Worm (Caenorhabditis elegans) whole organism, mixed stage, embryonic: ENCODE results near the gene T24F1.7.

Experiments used
- M03D4.4 ChIP-seq: sonication (generic microtip); optimal IDR thresholded peaks from 2 replicates; lab custom pipeline; 2017; ENCODE audit warnings: mild to moderate bottlenecking, missing genetic modification characterization, missing compliant biosample characterization
- bed-3 ChIP-seq: fragments of 200-800 bp; sonication (Bioruptor generic); optimal IDR thresholded peaks from 3 replicates; lab custom pipeline; 2018; ENCODE audit warnings: mild to moderate bottlenecking, missing genetic modification characterization, moderate library complexity, missing compliant biosample characterization
- blmp-1 ChIP-seq: fragments of 150-350 bp; optimal IDR thresholded peaks from 2 replicates; lab custom pipeline; 2014; ENCODE audit warnings: missing biosample characterization, missing genetic modification characterization
- ceh-39 ChIP-seq: fragments of 150-350 bp; optimal IDR thresholded peaks from 2 replicates; lab custom pipeline; 2014; ENCODE audit warnings: missing biosample characterization, missing genetic modification characterization
- ceh-43 ChIP-seq: fragments of 200-800 bp; sonication (Bioruptor generic); optimal IDR thresholded peaks from 2 replicates; lab custom pipeline; 2018; ENCODE audit warnings: mild to moderate bottlenecking, missing genetic modification characterization, moderate library complexity, missing compliant biosample characterization
- ceh-83 ChIP-seq: fragments of 200-800 bp; sonication (Bioruptor generic); optimal IDR thresholded peaks from 2 replicates; lab custom pipeline; 2018; ENCODE audit warnings: mild to moderate bottlenecking, missing genetic modification characterization, missing compliant biosample characterization
- ces-1 ChIP-seq: fragments of 150-350 bp; optimal IDR thresholded peaks from 2 replicates; lab custom pipeline; 2014; ENCODE audit warnings: missing biosample characterization, missing genetic modification reagents, missing genetic modification characterization
- cnd-1 ChIP-seq: fragments of 200-800 bp; sonication (Bioruptor generic); optimal IDR thresholded peaks from 2 replicates; lab custom pipeline; 2018; ENCODE audit warnings: mild to moderate bottlenecking, missing genetic modification characterization, missing compliant biosample characterization
- drap-1 ChIP-seq: fragments of 200-800 bp; sonication (Bioruptor generic); optimal IDR thresholded peaks from 3 replicates; lab custom pipeline; 2018; ENCODE audit warnings: mild to moderate bottlenecking, missing genetic modification characterization, missing compliant biosample characterization
- elt-1 ChIP-seq: sonication (generic microtip); optimal IDR thresholded peaks from 2 replicates; lab custom pipeline; 2017; ENCODE audit warnings: missing genetic modification characterization, mild to moderate bottlenecking, missing compliant biosample characterization, antibody characterized with exemption, moderate library complexity, borderline replicate concordance; ENCODE audit not compliant: insufficient read depth
- elt-3 ChIP-seq: fragments of 150-350 bp; optimal IDR thresholded peaks from 2 replicates; lab custom pipeline; 2014; ENCODE audit warnings: missing biosample characterization, missing genetic modification characterization
- flh-1 ChIP-seq: fragments of 200-800 bp; sonication (Bioruptor generic); optimal IDR thresholded peaks from 2 replicates; lab custom pipeline; 2018; ENCODE audit warnings: mild to moderate bottlenecking, missing genetic modification characterization, moderate library complexity, missing compliant biosample characterization
- ham-2 ChIP-seq: fragments of 200-800 bp; sonication (Bioruptor generic); optimal IDR thresholded peaks from 2 replicates; lab custom pipeline; 2018; ENCODE audit warnings: mild to moderate bottlenecking, missing genetic modification characterization, missing compliant biosample characterization
- hlh-1 ChIP-seq: fragments of 150-350 bp; optimal IDR thresholded peaks from 2 replicates; lab custom pipeline; 2014; ENCODE audit warnings: missing biosample characterization, missing genetic modification reagents, missing genetic modification characterization
- lin-13 ChIP-seq: fragments of 150-350 bp; optimal IDR thresholded peaks from 2 replicates; lab custom pipeline; 2014; ENCODE audit warnings: missing biosample characterization, missing genetic modification characterization
- lin-32 ChIP-seq: fragments of 200-800 bp; sonication (Bioruptor generic); optimal IDR thresholded peaks from 2 replicates; lab custom pipeline; 2018; ENCODE audit warnings: mild to moderate bottlenecking, missing genetic modification characterization, missing compliant biosample characterization
- lsy-2 ChIP-seq: fragments of 150-350 bp; optimal IDR thresholded peaks from 2 replicates; lab custom pipeline; 2014; ENCODE audit warnings: missing biosample characterization, missing genetic modification characterization
- mab-5 ChIP-seq: fragments of 150-350 bp; optimal IDR thresholded peaks from 2 replicates; lab custom pipeline; 2014; ENCODE audit warnings: missing biosample characterization, missing genetic modification characterization
- mep-1 ChIP-seq: fragments of 150-350 bp; optimal IDR thresholded peaks from 2 replicates; lab custom pipeline; 2017; ENCODE audit warnings: missing biosample characterization, missing genetic modification reagents, missing genetic modification characterization, inconsistent platforms
- mls-2 ChIP-seq: sonication (generic microtip); optimal IDR thresholded peaks from 2 replicates; lab custom pipeline; 2016; ENCODE audit warnings: mild to moderate bottlenecking, missing genetic modification characterization, moderate library complexity, missing compliant biosample characterization
- nhr-12 ChIP-seq: fragments of 150-350 bp; optimal IDR thresholded peaks from 2 replicates; lab custom pipeline; 2014; ENCODE audit warnings: missing biosample characterization, missing genetic modification characterization
- nhr-2 ChIP-seq: fragments of 150-350 bp; optimal IDR thresholded peaks from 2 replicates; lab custom pipeline; 2014; ENCODE audit warnings: missing biosample characterization, missing genetic modification characterization
- nhr-237 ChIP-seq: fragments of 150-350 bp; optimal IDR thresholded peaks from 2 replicates; lab custom pipeline; 2014; ENCODE audit warnings: missing biosample characterization, missing genetic modification characterization
- nhr-28 ChIP-seq: fragments of 150-350 bp; optimal IDR thresholded peaks from 2 replicates; lab custom pipeline; 2014; ENCODE audit warnings: missing biosample characterization, missing genetic modification characterization
- nhr-76 ChIP-seq: sonication (generic microtip); optimal IDR thresholded peaks from 2 replicates; lab custom pipeline; 2017; ENCODE audit warnings: missing biosample characterization, missing genetic modification characterization
- pha-4 ChIP-seq: fragments of 150-350 bp; optimal IDR thresholded peaks from 2 replicates; lab custom pipeline; 2018; ENCODE audit warnings: missing biosample characterization, missing genetic modification reagents, missing genetic modification characterization
- sem-2 ChIP-seq: fragments of 200-800 bp; sonication (Bioruptor generic); optimal IDR thresholded peaks from 2 replicates; lab custom pipeline; 2018; ENCODE audit warnings: mild to moderate bottlenecking, missing genetic modification characterization, missing compliant biosample characterization
- snpc-4 ChIP-seq: fragments of 150-350 bp; optimal IDR thresholded peaks from 2 replicates; lab custom pipeline; 2014; ENCODE audit warnings: missing biosample characterization, missing genetic modification characterization
- sptf-1 ChIP-seq: sonication (generic microtip); optimal IDR thresholded peaks from 2 replicates; lab custom pipeline; 2017; ENCODE audit warnings: mild to moderate bottlenecking, missing genetic modification characterization, moderate library complexity, missing compliant biosample characterization
- tbx-8 ChIP-seq: fragments of 200-800 bp; sonication (Bioruptor generic); optimal IDR thresholded peaks from 2 replicates; lab custom pipeline; 2018; ENCODE audit warnings: mild to moderate bottlenecking, missing genetic modification characterization, moderate library complexity, missing compliant biosample characterization
- unc-120 ChIP-seq: sonication (generic microtip); optimal IDR thresholded peaks from 2 replicates; lab custom pipeline; 2017; ENCODE audit warnings: missing genetic modification characterization, missing compliant biosample characterization; ENCODE audit not compliant: poor library complexity, severe bottlenecking
- unc-39 ChIP-seq: fragments of 150-350 bp; optimal IDR thresholded peaks from 2 replicates; lab custom pipeline; 2014; ENCODE audit warnings: missing biosample characterization, missing genetic modification characterization
- unc-62 ChIP-seq: fragments of 150-350 bp; optimal IDR thresholded peaks from 2 replicates; lab custom pipeline; 2014; ENCODE audit warnings: missing biosample characterization, missing genetic modification reagents, missing genetic modification characterization
- zip-8 ChIP-seq: fragments of 150-350 bp; optimal IDR thresholded peaks from 2 replicates; lab custom pipeline; 2014; ENCODE audit warnings: missing biosample characterization, missing genetic modification characterization
- ztf-11 ChIP-seq: fragments of 150-350 bp; optimal IDR thresholded peaks from 2 replicates; lab custom pipeline; 2014; ENCODE audit warnings: missing biosample characterization, missing genetic modification characterization

The T24F1.7 gene

DNA sequence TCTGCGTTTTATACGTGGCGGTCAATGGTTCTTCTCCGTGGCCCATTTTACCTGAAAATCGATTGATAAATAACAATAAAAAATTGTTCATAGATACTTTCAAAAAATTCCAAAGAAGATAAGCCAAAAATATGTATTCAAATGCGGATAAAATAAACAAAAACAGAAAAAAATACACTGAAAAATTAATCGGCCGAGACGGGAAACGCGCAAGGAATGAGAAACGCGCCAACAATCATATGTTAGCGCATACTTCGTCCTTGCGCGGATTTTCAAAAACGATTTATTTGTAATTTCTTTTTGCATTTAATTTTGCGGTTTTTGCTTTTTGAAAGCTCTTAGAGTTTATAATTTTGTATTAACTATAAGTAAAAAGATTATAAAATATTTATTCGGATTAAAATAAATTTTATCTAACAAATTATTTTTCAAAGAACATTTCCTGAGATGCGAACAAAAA, 33.3 kb downstream of the T24F1.7 start, which contains the start of gene nduf-11:
Gene nduf-11 (minus strand): TSS at position 51 of the 460 bp plus-strand sequence.
- TF ChIP-seq drap-1 (no peak), nhr-28 (tag; lab: Kevin White, UChicago) (no peak), ztf-11 (tag; lab: Kevin White, UChicago) (no peak), mls-2 (peak; percentile 36), unc-120 (tag; lab: Kevin White, UChicago) (peak; percentile 15), ham-2 (GFP tag; lab: Kevin White, UChicago) (no peak), elt-3 (tag; lab: Kevin White, UChicago) (no peak), tbx-8 (GFP tag; lab: Kevin White, UChicago) (no peak), hlh-1 (tag; lab: Kevin White, UChicago) (peak; percentile 42), nhr-237 (tag; lab: Kevin White, UChicago) (peak; percentile 78), nhr-12 (no peak), nhr-76 (no peak), zip-8 (tag; lab: Kevin White, UChicago) (no peak), lin-13 (peak; percentile 62), ceh-83 (GFP tag; lab: Kevin White, UChicago) (no peak), ceh-39 (no peak), flh-1 (GFP tag; lab: Kevin White, UChicago) (no peak), pha-4 (tag; lab: Kevin White, UChicago) (peak; percentile 64), sptf-1 (tag; lab: Kevin White, UChicago) (peak; percentile 78), snpc-4 (no peak), bed-3 (peak; percentile 10), lin-32 (GFP tag; lab: Kevin White, UChicago) (no peak), sem-2 (GFP tag; lab: Kevin White, UChicago) (no peak), ces-1 (GFP tag; lab: Kevin White, UChicago) (peak; percentile 63), M03D4.4 (tag; lab: Kevin White, UChicago) (peak; percentile 77), nhr-2 (tag; lab: Kevin White, UChicago) (no peak), unc-62 (GFP tag; lab: Kevin White, UChicago) (peak; percentile 3), elt-1 (tag; lab: Kevin White, UChicago) (no peak), ceh-43 (GFP tag; lab: Kevin White, UChicago) (peak; percentile 70), lsy-2 (tag; lab: Kevin White, UChicago) (peak; percentile 86), cnd-1 (no peak), mab-5 (no peak), mep-1 (peak; percentile 86), blmp-1 (tag; lab: Kevin White, UChicago) (no peak), unc-39 (tag; lab: Kevin White, UChicago) (no peak)

DNA sequence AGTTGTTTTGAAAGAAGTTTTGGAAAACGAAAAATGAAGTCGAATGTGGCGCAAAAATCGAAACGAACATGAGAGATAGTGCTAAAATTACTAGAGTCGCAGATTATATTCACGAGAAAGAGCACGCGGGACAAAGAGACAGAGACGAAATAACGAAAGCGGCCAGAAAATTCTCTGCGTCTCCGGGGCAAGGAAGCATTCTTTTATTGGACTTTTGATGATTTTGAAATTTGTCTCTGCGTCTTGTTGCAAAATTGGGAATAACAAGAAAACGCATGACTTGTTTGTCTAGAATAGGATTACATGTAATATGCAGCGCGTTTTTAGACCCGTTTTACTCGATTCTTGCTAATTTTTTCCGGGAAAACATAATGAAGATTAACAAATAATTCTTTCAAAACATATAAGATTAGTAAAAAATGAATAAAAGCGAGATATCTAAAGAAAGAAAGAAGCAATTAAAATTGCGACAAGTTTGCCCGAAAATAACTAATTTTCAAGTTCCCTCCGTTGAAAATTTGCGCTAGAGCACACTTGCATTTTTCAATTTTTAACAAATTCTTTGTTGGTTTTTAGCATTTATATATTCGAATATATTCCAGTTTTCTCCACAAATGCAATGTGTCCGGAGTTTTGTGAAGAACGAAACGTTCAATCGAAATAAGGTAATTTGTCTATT, 35.7 kb downstream of the T24F1.7 start, which contains the start of the genes B0491.6 and pigm-1:
Gene B0491.6 (minus strand): TSS at position 466 of the 679 bp plus-strand sequence.
Gene pigm-1 (plus strand): TSS at position 568 of the 679 bp plus-strand sequence.
- TF ChIP-seq cnd-1 (no peak), mab-5 (no peak), flh-1 (GFP tag; lab: Kevin White, UChicago) (no peak), lin-32 (GFP tag; lab: Kevin White, UChicago) (no peak), M03D4.4 (tag; lab: Kevin White, UChicago) (no peak), tbx-8 (GFP tag; lab: Kevin White, UChicago) (no peak), ztf-11 (tag; lab: Kevin White, UChicago) (no peak), ces-1 (GFP tag; lab: Kevin White, UChicago) (peak; percentile 91), bed-3 (no peak), ceh-43 (GFP tag; lab: Kevin White, UChicago) (no peak), nhr-2 (tag; lab: Kevin White, UChicago) (no peak), elt-3 (tag; lab: Kevin White, UChicago) (no peak), nhr-12 (no peak), sem-2 (GFP tag; lab: Kevin White, UChicago) (no peak), ceh-39 (no peak), ham-2 (GFP tag; lab: Kevin White, UChicago) (peak; percentile 62), lsy-2 (tag; lab: Kevin White, UChicago) (no peak), nhr-237 (tag; lab: Kevin White, UChicago) (peak; percentile 77), unc-39 (tag; lab: Kevin White, UChicago) (no peak), nhr-28 (tag; lab: Kevin White, UChicago) (no peak), unc-62 (GFP tag; lab: Kevin White, UChicago) (no peak), mls-2 (peak; percentile 17), blmp-1 (tag; lab: Kevin White, UChicago) (no peak), hlh-1 (tag; lab: Kevin White, UChicago) (no peak), snpc-4 (no peak), pha-4 (tag; lab: Kevin White, UChicago) (peak; percentile 44), sptf-1 (tag; lab: Kevin White, UChicago) (no peak), lin-13 (no peak), unc-120 (tag; lab: Kevin White, UChicago) (peak; percentile 68), drap-1 (no peak), nhr-76 (no peak), mep-1 (peak; percentile 1), ceh-83 (GFP tag; lab: Kevin White, UChicago) (no peak), zip-8 (tag; lab: Kevin White, UChicago) (no peak), elt-1 (tag; lab: Kevin White, UChicago) (no peak)
- TF ChIP-seq, all 35 proteins: peak for 7
